Fruit fly (Drosophila melanogaster): ENCODE results near the gene Sema1a.

The Sema1a gene

DNA sequence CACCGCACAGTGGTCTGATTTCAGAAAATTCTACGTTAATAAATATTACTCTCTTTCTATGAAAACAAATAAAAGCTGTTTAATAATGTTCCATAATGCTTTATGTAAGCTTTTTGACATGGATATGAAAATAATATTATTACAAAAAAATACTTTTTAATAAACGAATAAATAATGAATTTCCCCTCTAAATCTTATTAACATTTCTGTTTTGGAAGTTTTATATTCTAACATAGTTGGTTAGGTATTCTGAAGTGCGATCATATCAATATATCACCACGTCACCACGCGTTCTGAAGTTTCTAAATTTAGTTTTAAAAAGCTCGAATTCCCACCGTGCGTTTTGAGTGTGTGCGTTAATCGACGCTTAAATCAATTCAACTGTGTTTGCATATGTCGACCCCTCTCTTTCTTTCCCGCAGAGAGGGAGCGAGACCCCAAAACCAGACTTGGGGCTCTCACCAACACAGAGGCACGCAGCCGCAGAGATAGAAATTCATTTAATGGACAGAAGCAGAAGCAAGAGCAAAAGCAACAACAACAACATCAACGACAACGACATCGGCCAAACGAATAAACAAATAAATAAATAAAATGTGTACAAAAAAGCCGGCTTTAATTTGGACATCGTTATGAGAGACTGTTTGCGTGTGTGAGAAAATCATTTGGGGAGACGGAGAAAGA, 149.5 kb downstream of the Sema1a start:
- TF ChIP-seq phol (tag; optimal IDR thresholded peaks at IDR 0.05) (peak; percentile 94), bowl (GFP tag; IDR thresholded peaks at IDR 0.05) (no peak), Stat92E (GFP tag; optimal IDR thresholded peaks at IDR 0.05) (peak in 1 of 3 experiments; percentile 58), ftz-f1 (GFP tag; optimal IDR thresholded peaks at IDR 0.05) (no peak), kay (GFP tag; optimal IDR thresholded peaks at IDR 0.05) (peak; percentile 83), Nf-YC (tag; optimal IDR thresholded peaks at IDR 0.05) (peak; percentile 85), Dbx (GFP tag; IDR thresholded peaks at IDR 0.05) (peak; percentile 61; the same call in 1 of the 3 replicates), CrebB (tag; optimal IDR thresholded peaks at IDR 0.05) (peak; percentile 70), hbn (GFP tag; IDR thresholded peaks at IDR 0.05; ENCODE audit: partially characterized antibody) (no peak), CG10462 (GFP tag; optimal IDR thresholded peaks at IDR 0.05) (peak; percentile 59), CG17568 (GFP tag; optimal IDR thresholded peaks at IDR 0.05) (peak; percentile 54), CG13624 (GFP tag; optimal IDR thresholded peaks at IDR 0.05) (peak; percentile 65), Ada2b (GFP tag; IDR thresholded peaks at IDR 0.05) (peak; percentile 78), D19A (tag; optimal IDR thresholded peaks at IDR 0.05) (peak; percentile 92), CG9215 (GFP tag; IDR thresholded peaks at IDR 0.05) (peak; percentile 74), tna (GFP tag; IDR thresholded peaks at IDR 0.05; ENCODE audit: partially characterized antibody) (no peak), Jarid2 (GFP tag; optimal IDR thresholded peaks at IDR 0.05) (peak; percentile 61), Hand (GFP tag; optimal IDR thresholded peaks at IDR 0.05) (peak; percentile 73), slp2 (GFP tag; optimal IDR thresholded peaks at IDR 0.05) (peak; percentile 56), Atf-2 (GFP tag; optimal IDR thresholded peaks at IDR 0.05) (peak; percentile 50), Mes4 (GFP tag; optimal IDR thresholded peaks at IDR 0.05) (peak; percentile 56), CG17328 (GFP tag; IDR thresholded peaks at IDR 0.05) (peak; percentile 47; the same call in 1 of the 2 replicates), CG30020 (tag; optimal IDR thresholded peaks at IDR 0.05) (peak; percentile 74), Sry-β (GFP tag; optimal IDR thresholded peaks at IDR 0.05) (peak; percentile 51), h (optimal IDR thresholded peaks at IDR 0.05) (no peak), ci (GFP tag; IDR thresholded peaks at IDR 0.05) (peak; percentile 70; the same call in 2 of the 3 replicates), sim (GFP tag; IDR thresholded peaks at IDR 0.05) (no peak), CG10274 (GFP tag; optimal IDR thresholded peaks at IDR 0.05) (peak; percentile 64), CG10321 (GFP tag; IDR thresholded peaks at IDR 0.05) (peak; percentile 30; the same call in 1 of the 2 replicates), CG10147 (GFP tag; optimal IDR thresholded peaks at IDR 0.05) (peak; percentile 89), CG12104 (GFP tag; optimal IDR thresholded peaks at IDR 0.05) (peak; percentile 89), Camta (GFP tag; optimal IDR thresholded peaks at IDR 0.05) (peak; percentile 50), CG7271 (tag; optimal IDR thresholded peaks at IDR 0.05) (peak; percentile 7), Six4 (GFP tag; optimal IDR thresholded peaks at IDR 0.05) (peak; percentile 83), hkb (optimal IDR thresholded peaks at IDR 0.05) (no peak), hkb (GFP tag; IDR thresholded peaks at IDR 0.05) (peak; percentile 77), CG14050 (GFP tag; IDR thresholded peaks at IDR 0.05) (peak; percentile 33; the same call in 1 of the 3 replicates), Dip3 (GFP tag; optimal IDR thresholded peaks at IDR 0.05) (no peak), bbx (GFP tag; IDR thresholded peaks at IDR 0.05; ENCODE audit: partially characterized antibody) (no peak), CG2120 (GFP tag; optimal IDR thresholded peaks at IDR 0.05) (peak; percentile 71), H2.0 (GFP tag; IDR thresholded peaks at IDR 0.05) (peak; percentile 52), Asciz (GFP tag; optimal IDR thresholded peaks at IDR 0.05) (peak; percentile 82), fu2 (GFP tag; optimal IDR thresholded peaks at IDR 0.05) (peak; percentile 35), gsb (GFP tag; IDR thresholded peaks at IDR 0.05) (peak; percentile 72), Oaz (GFP tag; IDR thresholded peaks at IDR 0.05) (peak; percentile 55; the same call in 1 of the 2 replicates), dmrt11E (tag; optimal IDR thresholded peaks at IDR 0.05) (peak; percentile 83), NC2β (GFP tag; optimal IDR thresholded peaks at IDR 0.05) (peak; percentile 57), CG18011 (GFP tag; optimal IDR thresholded peaks at IDR 0.05) (peak; percentile 34), CG6272 (GFP tag; IDR thresholded peaks at IDR 0.05) (peak; percentile 32; the same call in 1 of the 2 replicates), Rfx (GFP tag; IDR thresholded peaks at IDR 0.05) (peak; percentile 75)

All from whole organism, embryonic.